Worm (Caenorhabditis elegans) whole organism, mixed stage, embryonic: ENCODE results near the gene zip-9.

Experiments used
- ceh-43 ChIP-seq: fragments of 200-800 bp; sonication (Bioruptor generic); optimal IDR thresholded peaks from 2 replicates; lab custom pipeline; 2018; ENCODE audit warnings: mild to moderate bottlenecking, missing genetic modification characterization, moderate library complexity, missing compliant biosample characterization
- ceh-83 ChIP-seq: fragments of 200-800 bp; sonication (Bioruptor generic); optimal IDR thresholded peaks from 2 replicates; lab custom pipeline; 2018; ENCODE audit warnings: mild to moderate bottlenecking, missing genetic modification characterization, missing compliant biosample characterization
- drap-1 ChIP-seq: fragments of 200-800 bp; sonication (Bioruptor generic); optimal IDR thresholded peaks from 3 replicates; lab custom pipeline; 2018; ENCODE audit warnings: mild to moderate bottlenecking, missing genetic modification characterization, missing compliant biosample characterization
- hlh-1 ChIP-seq: fragments of 150-350 bp; optimal IDR thresholded peaks from 2 replicates; lab custom pipeline; 2014; ENCODE audit warnings: missing biosample characterization, missing genetic modification reagents, missing genetic modification characterization
- nhr-12 ChIP-seq: fragments of 150-350 bp; optimal IDR thresholded peaks from 2 replicates; lab custom pipeline; 2014; ENCODE audit warnings: missing biosample characterization, missing genetic modification characterization
- nhr-2 ChIP-seq: fragments of 150-350 bp; optimal IDR thresholded peaks from 2 replicates; lab custom pipeline; 2014; ENCODE audit warnings: missing biosample characterization, missing genetic modification characterization
- nhr-237 ChIP-seq: fragments of 150-350 bp; optimal IDR thresholded peaks from 2 replicates; lab custom pipeline; 2014; ENCODE audit warnings: missing biosample characterization, missing genetic modification characterization
- pha-4 ChIP-seq: fragments of 150-350 bp; optimal IDR thresholded peaks from 2 replicates; lab custom pipeline; 2018; ENCODE audit warnings: missing biosample characterization, missing genetic modification reagents, missing genetic modification characterization
- unc-39 ChIP-seq: fragments of 150-350 bp; optimal IDR thresholded peaks from 2 replicates; lab custom pipeline; 2014; ENCODE audit warnings: missing biosample characterization, missing genetic modification characterization
- unc-62 ChIP-seq: fragments of 150-350 bp; optimal IDR thresholded peaks from 2 replicates; lab custom pipeline; 2014; ENCODE audit warnings: missing biosample characterization, missing genetic modification reagents, missing genetic modification characterization
- ztf-11 ChIP-seq: fragments of 150-350 bp; optimal IDR thresholded peaks from 2 replicates; lab custom pipeline; 2014; ENCODE audit warnings: missing biosample characterization, missing genetic modification characterization

- TF ChIP-seq nhr-237 (tag; lab: Kevin White, UChicago) (no peak), unc-62 (no peak), pha-4 (no peak), unc-39 (tag; lab: Kevin White, UChicago) (no peak), ceh-43 (no peak), nhr-2 (no peak), nhr-12 (tag; lab: Kevin White, UChicago) (no peak), hlh-1 (tag; lab: Kevin White, UChicago) (no peak), ztf-11 (tag; lab: Kevin White, UChicago) (no peak), drap-1 (GFP tag; lab: Kevin White, UChicago) (no peak), ceh-83 (GFP tag; lab: Kevin White, UChicago) (no peak)
These were observed 4.9 kb downstream of the zip-9 start for ce11 chrV:10947210-10947609.
